Worm (Caenorhabditis elegans) whole organism, L3 larva: Measurements from ENCODE around the gene F58G1.3.

Experiments used
- ZK546.5 ChIP-seq: sonication (generic microtip); optimal IDR thresholded peaks from 2 replicates; lab custom pipeline; 2017; ENCODE audit warnings: missing biosample characterization, missing genetic modification characterization
- aly-2 ChIP-seq: fragments of 150-350 bp; optimal IDR thresholded peaks from 2 replicates; lab custom pipeline; 2014; ENCODE audit warnings: missing biosample characterization, missing genetic modification characterization
- ama-1 ChIP-seq: fragments of 150-350 bp; optimal IDR thresholded peaks from 2 replicates; lab custom pipeline; 2018
- ceh-16 ChIP-seq: sonication (generic microtip); optimal IDR thresholded peaks from 2 replicates; lab custom pipeline; 2017; ENCODE audit warnings: missing biosample characterization, missing genetic modification characterization
- ceh-82 ChIP-seq: fragments of 150-350 bp; optimal IDR thresholded peaks from 2 replicates; lab custom pipeline; 2014; ENCODE audit warnings: missing biosample characterization, missing genetic modification characterization
- ceh-9 ChIP-seq: sonication (generic microtip); optimal IDR thresholded peaks from 2 replicates; lab custom pipeline; 2018; ENCODE audit warnings: missing biosample characterization, missing genetic modification characterization
- daf-12 ChIP-seq: fragments of 150-350 bp; optimal IDR thresholded peaks from 2 replicates; lab custom pipeline; 2014; ENCODE audit warnings: missing biosample characterization, missing genetic modification reagents, missing genetic modification characterization
- egl-27 ChIP-seq: sonication (generic microtip); optimal IDR thresholded peaks from 4 replicates; lab custom pipeline; 2017; ENCODE audit warnings: missing biosample characterization, missing genetic modification reagents, missing genetic modification characterization
- egl-5 ChIP-seq: fragments of 150-350 bp; optimal IDR thresholded peaks from 2 replicates; lab custom pipeline; 2017; ENCODE audit warnings: missing biosample characterization, missing genetic modification reagents, missing genetic modification characterization, inconsistent platforms
- elt-2 ChIP-seq: sonication (generic microtip); optimal IDR thresholded peaks from 2 replicates; lab custom pipeline; 2016; ENCODE audit warnings: missing genetic modification reagents, mild to moderate bottlenecking, missing genetic modification characterization, missing compliant biosample characterization
- elt-3 ChIP-seq, 3 experiments: fragments of 150-350 bp in 1 of 3; sonication (generic microtip) in 2 of 3; optimal IDR thresholded peaks; 2 replicates in 2 of 3; 4 replicates in 1 of 3; lab custom pipeline; 2014 to 2017; ENCODE audit warnings: missing biosample characterization in 3 of 3, missing genetic modification characterization in 3 of 3
- eor-1 ChIP-seq, 2 experiments: fragments of 150-350 bp; optimal IDR thresholded peaks; 2 replicates each; lab custom pipeline; 2014 to 2018; ENCODE audit warnings: missing biosample characterization in 2 of 2, missing genetic modification characterization in 2 of 2
- fos-1 ChIP-seq: fragments of 150-350 bp; optimal IDR thresholded peaks from 2 replicates; lab custom pipeline; 2014; ENCODE audit warnings: missing biosample characterization, missing genetic modification characterization
- hmg-11 ChIP-seq: sonication (generic microtip); optimal IDR thresholded peaks from 2 replicates; lab custom pipeline; 2016; ENCODE audit warnings: missing genetic modification characterization, missing compliant biosample characterization
- jun-1 ChIP-seq: fragments of 150-350 bp; optimal IDR thresholded peaks from 2 replicates; lab custom pipeline; 2014; ENCODE audit warnings: missing biosample characterization, missing genetic modification reagents, missing genetic modification characterization
- lsy-12 ChIP-seq: sonication (generic microtip); optimal IDR thresholded peaks from 2 replicates; lab custom pipeline; 2016; ENCODE audit warnings: mild to moderate bottlenecking, missing genetic modification characterization, missing compliant biosample characterization
- mdl-1 ChIP-seq: fragments of 150-350 bp; optimal IDR thresholded peaks from 2 replicates; lab custom pipeline; 2014; ENCODE audit warnings: missing biosample characterization, missing genetic modification characterization
- mml-1 ChIP-seq: fragments of 150-350 bp; sonication (generic microtip); optimal IDR thresholded peaks from 3 replicates; lab custom pipeline; 2014; ENCODE audit warnings: missing biosample characterization, missing genetic modification characterization
- nfya-1 ChIP-seq: sonication (generic microtip); optimal IDR thresholded peaks from 2 replicates; lab custom pipeline; 2017; ENCODE audit warnings: missing genetic modification characterization, mild to moderate bottlenecking, missing compliant biosample characterization, antibody characterized with exemption, moderate library complexity; ENCODE audit not compliant: insufficient read depth
- nhr-11 ChIP-seq: fragments of 150-350 bp; optimal IDR thresholded peaks from 2 replicates; lab custom pipeline; 2014; ENCODE audit warnings: missing biosample characterization, missing genetic modification characterization
- nhr-12 ChIP-seq: fragments of 150-350 bp; optimal IDR thresholded peaks from 2 replicates; lab custom pipeline; 2014; ENCODE audit warnings: missing biosample characterization, missing genetic modification characterization
- nhr-23 ChIP-seq: fragments of 150-350 bp; optimal IDR thresholded peaks from 2 replicates; lab custom pipeline; 2014; ENCODE audit warnings: missing biosample characterization, missing genetic modification reagents, missing genetic modification characterization
- nhr-237 ChIP-seq: fragments of 150-350 bp; optimal IDR thresholded peaks from 2 replicates; lab custom pipeline; 2014; ENCODE audit warnings: missing biosample characterization, missing genetic modification characterization
- nhr-25 ChIP-seq: sonication (generic microtip); optimal IDR thresholded peaks from 2 replicates; lab custom pipeline; 2017; ENCODE audit warnings: missing biosample characterization, missing genetic modification characterization
- nhr-28 ChIP-seq: fragments of 150-350 bp; optimal IDR thresholded peaks from 2 replicates; lab custom pipeline; 2014; ENCODE audit warnings: missing biosample characterization, missing genetic modification characterization
- nhr-43 ChIP-seq: sonication (generic microtip); optimal IDR thresholded peaks from 2 replicates; lab custom pipeline; 2016; ENCODE audit warnings: mild to moderate bottlenecking, missing genetic modification characterization, missing compliant biosample characterization; ENCODE audit not compliant: poor library complexity, severe bottlenecking
- nhr-67 ChIP-seq: fragments of 150-350 bp; optimal IDR thresholded peaks from 2 replicates; lab custom pipeline; 2014; ENCODE audit warnings: missing biosample characterization, missing genetic modification characterization
- nhr-77 ChIP-seq: fragments of 150-350 bp; optimal IDR thresholded peaks from 2 replicates; lab custom pipeline; 2014; ENCODE audit warnings: missing biosample characterization, missing genetic modification characterization
- pha-4 ChIP-seq: fragments of 150-350 bp; optimal IDR thresholded peaks from 2 replicates; lab custom pipeline; 2014; ENCODE audit warnings: missing biosample characterization, missing genetic modification reagents, missing genetic modification characterization
- pqm-1 ChIP-seq: fragments of 150-350 bp; optimal IDR thresholded peaks from 2 replicates; lab custom pipeline; 2017; ENCODE audit warnings: missing biosample characterization, missing genetic modification characterization, inconsistent platforms
- skn-1 ChIP-seq: fragments of 150-350 bp; optimal IDR thresholded peaks from 2 replicates; lab custom pipeline; 2014; ENCODE audit warnings: missing biosample characterization, missing genetic modification characterization
- snpc-4 ChIP-seq: fragments of 150-350 bp; optimal IDR thresholded peaks from 2 replicates; lab custom pipeline; 2014; ENCODE audit warnings: missing biosample characterization, missing genetic modification characterization
- unc-39 ChIP-seq: sonication (generic microtip); optimal IDR thresholded peaks from 4 replicates; lab custom pipeline; 2017; ENCODE audit warnings: missing biosample characterization, missing genetic modification characterization
- unc-62 ChIP-seq: fragments of 150-350 bp; sonication (generic microtip); optimal IDR thresholded peaks from 4 replicates; lab custom pipeline; 2014; ENCODE audit warnings: missing biosample characterization, missing genetic modification reagents, missing genetic modification characterization
- ztf-11 ChIP-seq: fragments of 150-350 bp; optimal IDR thresholded peaks from 2 replicates; lab custom pipeline; 2014; ENCODE audit warnings: missing biosample characterization, missing genetic modification characterization
- ztf-4 ChIP-seq: fragments of 150-350 bp; optimal IDR thresholded peaks from 2 replicates; lab custom pipeline; 2014; ENCODE audit warnings: missing biosample characterization, missing genetic modification characterization

The F58G1.3 gene

ce11 chrII:12944587-12945126 is 16.5 kb upstream of the F58G1.3 start (continued):
- TF ChIP-seq ceh-16 (peak; percentile 23), ztf-11 (no peak), fos-1 (peak; percentile 17)

DNA sequence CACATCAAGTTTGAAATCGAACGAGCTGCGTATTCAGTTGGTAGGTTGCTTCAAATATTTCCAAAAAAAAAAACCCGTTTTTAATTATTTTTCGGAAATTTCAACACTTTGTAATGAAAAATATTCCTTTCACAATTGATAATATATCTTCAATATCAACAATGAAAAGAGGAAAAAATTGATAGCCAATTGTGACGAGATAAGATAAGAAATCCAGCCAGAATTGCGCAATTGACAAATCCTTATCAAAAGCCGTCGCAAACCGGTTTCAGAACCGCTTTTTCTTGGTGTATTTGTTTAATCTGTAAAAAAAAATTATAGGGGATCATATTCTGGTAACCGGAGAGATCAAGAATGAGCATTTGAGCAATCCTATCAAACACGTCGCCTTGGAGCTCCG is 14.4 kb upstream of the F58G1.3 start:
- TF ChIP-seq ZK546.5 (no peak), elt-3 (tag; optimal IDR thresholded peaks at IDR 0.05; lab: Kevin White, UChicago) (peak; percentile 51 to 85 (median 83)), nhr-23 (peak; percentile 45), nhr-43 (tag; lab: Kevin White, UChicago) (peak; percentile 68), aly-2 (tag; lab: Kevin White, UChicago) (no peak)
- TF ChIP-seq, all 47 proteins: peak for 3

ce11 chrII:12939801-12940200 is 11.7 kb upstream of the F58G1.3 start, which contains the start of gene arrd-10:
arrd-10 (plus strand) TSS chrII:12940101.
- no peak for TF ChIP-seq unc-62 (GFP tag; lab: Kevin White, UChicago)
- TF ChIP-seq unc-39 (tag; lab: Kevin White, UChicago), result no peak
- TF ChIP-seq pqm-1 (tag; lab: Kevin White, UChicago), result no peak
- TF ChIP-seq daf-12 (tag; lab: Kevin White, UChicago), result no peak
- no peak for TF ChIP-seq ceh-82 (tag; lab: Kevin White, UChicago)
- TF ChIP-seq nhr-28 (tag; lab: Kevin White, UChicago), result no peak
- TF ChIP-seq nhr-25 (tag; lab: Kevin White, UChicago), result no peak
- no peak for TF ChIP-seq nhr-23

DNA sequence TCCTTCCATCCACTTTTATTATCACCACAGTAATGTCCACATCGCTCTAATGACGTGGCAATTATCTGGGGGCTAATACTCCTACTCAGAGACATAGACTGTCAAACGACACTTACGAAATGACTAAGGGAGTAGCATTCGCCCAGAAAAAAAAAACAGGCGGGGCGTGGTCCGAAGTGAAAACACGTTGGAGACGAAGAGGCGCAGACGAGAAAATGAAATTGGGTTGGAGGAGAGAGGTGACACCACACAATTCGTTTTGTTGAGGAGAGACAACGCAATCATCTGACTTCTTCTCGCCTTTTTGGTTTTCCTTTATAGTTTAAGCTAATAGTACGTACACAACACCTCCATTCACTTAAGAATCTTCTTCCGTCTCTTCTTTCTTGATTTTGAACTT is 11.0 kb upstream of the F58G1.3 start:
- TF ChIP-seq nhr-23 (peak; percentile 32), ZK546.5 (no peak), nhr-25 (tag; lab: Kevin White, UChicago) (peak; percentile 24), elt-3 (tag; optimal IDR thresholded peaks at IDR 0.05; lab: Kevin White, UChicago) (peak in 1 of 3 experiments; percentile 25)

- TF ChIP-seq ztf-11, result no peak
- TF ChIP-seq nhr-237 (tag; lab: Kevin White, UChicago), result no peak
- no peak for TF ChIP-seq hmg-11 (tag; lab: Kevin White, UChicago)
- TF ChIP-seq ZK546.5, result no peak
- TF ChIP-seq nhr-77 (tag; lab: Kevin White, UChicago), result no peak
- TF ChIP-seq nhr-67, result no peak
- TF ChIP-seq aly-2 (tag; lab: Kevin White, UChicago), result no peak
- no peak for TF ChIP-seq jun-1 (tag; lab: Kevin White, UChicago)
- no peak for TF ChIP-seq nhr-11 (tag; lab: Kevin White, UChicago)
- no peak for TF ChIP-seq mml-1 (tag; lab: Kevin White, UChicago)
- TF ChIP-seq lsy-12 (tag; lab: Kevin White, UChicago), result no peak
- TF ChIP-seq daf-12 (tag; lab: Kevin White, UChicago), result no peak
- TF ChIP-seq egl-5 (tag; lab: Kevin White, UChicago), result no peak
- TF ChIP-seq eor-1 (tag; optimal IDR thresholded peaks at IDR 0.05; lab: Kevin White, UChicago), result no peak
- no peak for TF ChIP-seq nfya-1 (tag; lab: Kevin White, UChicago)
- TF ChIP-seq elt-3 (tag; optimal IDR thresholded peaks at IDR 0.05; lab: Kevin White, UChicago), result no peak
- TF ChIP-seq ztf-4, result no peak
Observed at ce11 chrII:12935259-12935658, 7.1 kb upstream of the F58G1.3 start, which contains the start of gene lips-9. lips-9 (minus strand) TSS chrII:12935359.

- TF ChIP-seq pqm-1 (tag; lab: Kevin White, UChicago) (peak; percentile 77), ceh-82 (tag; lab: Kevin White, UChicago) (no peak), ceh-9 (tag; lab: Kevin White, UChicago) (no peak), ztf-11 (no peak), mml-1 (tag; lab: Kevin White, UChicago) (no peak), eor-1 (tag; optimal IDR thresholded peaks at IDR 0.05; lab: Kevin White, UChicago) (no peak), elt-2 (tag; lab: Kevin White, UChicago) (peak; percentile 95), nhr-77 (tag; lab: Kevin White, UChicago) (no peak), egl-5 (tag; lab: Kevin White, UChicago) (no peak), aly-2 (tag; lab: Kevin White, UChicago) (no peak), lsy-12 (tag; lab: Kevin White, UChicago) (no peak), egl-27 (tag; lab: Kevin White, UChicago) (no peak), skn-1 (tag; lab: Kevin White, UChicago) (no peak), mdl-1 (tag; lab: Kevin White, UChicago) (no peak), hmg-11 (tag; lab: Kevin White, UChicago) (no peak), jun-1 (tag; lab: Kevin White, UChicago) (no peak), nhr-25 (tag; lab: Kevin White, UChicago) (no peak), pha-4 (peak; percentile 24), ceh-16 (no peak), ztf-4 (no peak), ama-1 (no peak), nhr-23 (no peak), snpc-4 (tag; lab: Kevin White, UChicago) (no peak), nhr-43 (tag; lab: Kevin White, UChicago) (no peak), elt-3 (tag; optimal IDR thresholded peaks at IDR 0.05; lab: Kevin White, UChicago) (no peak), nhr-12 (tag; lab: Kevin White, UChicago) (no peak)
Observed at ce11 chrII:12931456-12931923, 3.3 kb upstream of the F58G1.3 start, which contains the start of gene dct-18. dct-18 (plus strand) TSS chrII:12931873.
